Worm (Caenorhabditis elegans): Measurements from ENCODE around the gene cyp-33C2.
"Not testable (repeated sequence)": the region's sequence is repeated elsewhere in the genome, so short reads cannot be mapped to it uniquely, and the experiment has no call there.

DNA sequence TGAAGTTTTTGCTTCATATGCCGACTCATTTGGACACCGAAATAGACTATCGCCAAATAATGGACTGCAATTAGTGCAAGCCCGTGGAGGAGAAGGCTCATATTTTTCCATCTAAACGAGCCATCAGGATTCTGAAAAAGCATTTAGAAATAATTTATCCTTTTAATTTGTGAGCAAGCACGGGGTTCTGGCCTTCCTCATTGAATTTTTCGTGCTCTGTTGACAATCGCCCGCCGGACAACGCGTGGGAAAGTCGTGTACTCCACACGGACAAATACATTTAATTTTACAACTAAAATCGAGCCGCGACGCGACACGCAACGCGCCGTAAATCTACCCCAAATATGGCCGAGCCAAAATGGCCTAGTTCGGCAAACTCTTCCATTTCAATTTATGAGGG is 38.9 kb upstream of the cyp-33C2 start, which contains the start of gene F22F7.12:
- TF ChIP-seq med-1 (GFP tag; optimal IDR thresholded peaks at IDR 0.05; ENCODE audit: insufficient read depth); ztf-29 (GFP tag; IDR thresholded peaks at IDR 0.05); flt-1 (GFP tag; IDR thresholded peaks at IDR 0.05); ztf-23 (GFP tag; IDR thresholded peaks at IDR 0.05); T22C8.4 (GFP tag; IDR thresholded peaks at IDR 0.05): not testable (repeated sequence)

All from whole organism, midembryonic.